Worm (Caenorhabditis elegans): ENCODE results near the gene C34F6.11.

ce11 chrX:11196741-11197140 lies 7.0 kb downstream of the C34F6.11 start, which contains the start of gene C34F6.1:
- no peak for TF ChIP-seq npax-4 (tag; optimal IDR thresholded peaks at IDR 0.05)
- TF ChIP-seq K02D7.2 (tag; optimal IDR thresholded peaks at IDR 0.05), result no peak
- TF ChIP-seq tbx-2 (tag; optimal IDR thresholded peaks at IDR 0.05), result no peak
- no peak for TF ChIP-seq rnt-1 (tag; optimal IDR thresholded peaks at IDR 0.05)
- no peak for TF ChIP-seq pag-3 (tag; optimal IDR thresholded peaks at IDR 0.05; ENCODE audit: borderline replicate concordance)
- no peak for TF ChIP-seq pha-4 (tag; optimal IDR thresholded peaks at IDR 0.05)

Measured in whole organism, late embryonic.